Worm (Caenorhabditis elegans) whole organism, L1 larva: Measurements from ENCODE around the gene mul-1.

Experiments
- Y116A8C.19 ChIP-seq: sonication (generic microtip); optimal IDR thresholded peaks from 2 replicates; lab custom pipeline; 2016; ENCODE audit warnings: missing compliant biosample characterization, missing genetic modification characterization, borderline replicate concordance
- ama-1 ChIP-seq: fragments of 150-350 bp; optimal IDR thresholded peaks from 2 replicates; lab custom pipeline; 2014
- blmp-1 ChIP-seq: fragments of 150-350 bp; optimal IDR thresholded peaks from 2 replicates; lab custom pipeline; 2014; ENCODE audit warnings: missing biosample characterization, missing genetic modification characterization
- ceh-63 ChIP-seq: fragments of 200-800 bp; sonication (Bioruptor generic); optimal IDR thresholded peaks from 2 replicates; lab custom pipeline; 2018; ENCODE audit warnings: mild to moderate bottlenecking, missing genetic modification characterization, missing compliant biosample characterization
- ceh-8 ChIP-seq: fragments of 200-800 bp; sonication (Bioruptor generic); optimal IDR thresholded peaks from 2 replicates; lab custom pipeline; 2018; ENCODE audit warnings: mild to moderate bottlenecking, missing genetic modification characterization, moderate library complexity, missing compliant biosample characterization
- ceh-82 ChIP-seq, 3 experiments: fragments of 150-350 bp in 1 of 3; sonication (generic microtip) in 2 of 3; optimal IDR thresholded peaks; 2 replicates each; lab custom pipeline; 2014 to 2017; ENCODE audit warnings: missing biosample characterization in 3 of 3, missing genetic modification characterization in 3 of 3
- ceh-88 ChIP-seq: fragments of 200-800 bp; sonication (Bioruptor generic); IDR thresholded peaks from 2 replicates; pipeline ENCODE4 v1.3.6; 2022; ENCODE audit warnings: missing genetic modification characterization, missing compliant biosample characterization
- efl-1 ChIP-seq, 4 experiments: fragments of 150-350 bp; optimal IDR thresholded peaks in 3 of 4; peaks in 1 of 4; 1 replicate in 1 of 4; 2 replicates in 3 of 4; lab custom pipeline; 2014; ENCODE audit warnings: missing biosample characterization in 2 of 4, missing genetic modification characterization in 2 of 4, missing genetic modification reagents in 2 of 4
- efl-3 ChIP-seq: fragments of 200-800 bp; sonication (Bioruptor generic); optimal IDR thresholded peaks from 2 replicates; lab custom pipeline; 2018; ENCODE audit warnings: mild to moderate bottlenecking, missing genetic modification characterization, missing compliant biosample characterization
- egl-13 ChIP-seq: sonication (generic microtip); optimal IDR thresholded peaks from 2 replicates; lab custom pipeline; 2016; ENCODE audit warnings: missing genotype, missing genetic modification reagents, missing genetic modification characterization, missing compliant biosample characterization
- egl-27 ChIP-seq, 2 experiments: fragments of 150-350 bp in 1 of 2; sonication (generic microtip); optimal IDR thresholded peaks; 3 replicates each; lab custom pipeline; 2017 to 2018; ENCODE audit warnings: missing biosample characterization in 2 of 2, missing genetic modification characterization in 2 of 2, missing genetic modification reagents in 2 of 2
- elt-3 ChIP-seq, 6 experiments: fragments of 150-350 bp in 1 of 6; sonication (generic microtip); optimal IDR thresholded peaks; 2 replicates each; lab custom pipeline; 2017 to 2018; ENCODE audit warnings: missing biosample characterization in 6 of 6, missing genetic modification characterization in 6 of 6, inconsistent platforms in 1 of 6
- ets-5 ChIP-seq: fragments of 200-800 bp; sonication (Bioruptor generic); IDR thresholded peaks from 2 replicates; pipeline ENCODE4 v1.3.6; 2022; ENCODE audit warnings: missing genetic modification characterization, missing compliant biosample characterization
- fkh-10 ChIP-seq: sonication (generic microtip); optimal IDR thresholded peaks from 2 replicates; lab custom pipeline; 2017; ENCODE audit warnings: missing biosample characterization, missing genetic modification reagents, missing genetic modification characterization
- fkh-8 ChIP-seq: sonication (generic microtip); optimal IDR thresholded peaks from 2 replicates; lab custom pipeline; 2016; ENCODE audit warnings: mild to moderate bottlenecking, missing genetic modification characterization, missing compliant biosample characterization
- fos-1 ChIP-seq: fragments of 150-350 bp; optimal IDR thresholded peaks from 2 replicates; lab custom pipeline; 2014; ENCODE audit warnings: missing biosample characterization, missing genetic modification characterization
- grh-1 ChIP-seq: fragments of 200-800 bp; sonication (Bioruptor generic); IDR thresholded peaks from 2 replicates; pipeline ENCODE4 v1.3.6; 2022; ENCODE audit warnings: missing genetic modification reagents, missing genetic modification characterization, missing compliant biosample characterization
- hlh-4 ChIP-seq: sonication (generic microtip); optimal IDR thresholded peaks from 2 replicates; lab custom pipeline; 2016; ENCODE audit warnings: mild to moderate bottlenecking, missing genetic modification characterization, missing compliant biosample characterization
- isw-1 ChIP-seq: fragments of 200-800 bp; sonication (Bioruptor generic); IDR thresholded peaks from 2 replicates; pipeline ENCODE4 v1.3.6; 2022; ENCODE audit warnings: missing genetic modification characterization, missing compliant biosample characterization
- lin-13 ChIP-seq: fragments of 150-350 bp; optimal IDR thresholded peaks from 2 replicates; lab custom pipeline; 2014; ENCODE audit warnings: missing biosample characterization, missing genetic modification reagents, missing genetic modification characterization
- lin-14 ChIP-seq: fragments of 200-800 bp; sonication (Bioruptor generic); optimal IDR thresholded peaks from 2 replicates; lab custom pipeline; 2018; ENCODE audit warnings: mild to moderate bottlenecking, missing genetic modification characterization, moderate library complexity, missing compliant biosample characterization
- lin-15B ChIP-seq: fragments of 150-350 bp; sonication (generic microtip); optimal IDR thresholded peaks from 3 replicates; lab custom pipeline; 2014; ENCODE audit warnings: missing biosample characterization, missing genetic modification characterization
- lin-35 ChIP-seq, 2 experiments: fragments of 150-350 bp; optimal IDR thresholded peaks; 2 replicates each; lab custom pipeline; 2014; ENCODE audit warnings: missing biosample characterization in 2 of 2, missing genetic modification characterization in 2 of 2, missing genetic modification reagents in 2 of 2
- lin-39 ChIP-seq: fragments of 150-350 bp; optimal IDR thresholded peaks from 2 replicates; lab custom pipeline; 2014; ENCODE audit warnings: missing biosample characterization, missing genetic modification reagents, missing genetic modification characterization
- lir-3 ChIP-seq: sonication (generic microtip); optimal IDR thresholded peaks from 2 replicates; lab custom pipeline; 2016; ENCODE audit warnings: mild to moderate bottlenecking, missing genetic modification characterization, moderate library complexity, missing compliant biosample characterization; ENCODE audit not compliant: poor library complexity
- lsy-2 ChIP-seq, 2 experiments: fragments of 150-350 bp; optimal IDR thresholded peaks; 2 replicates each; lab custom pipeline; 2014; ENCODE audit warnings: missing biosample characterization in 2 of 2, missing genetic modification characterization in 2 of 2
- mdl-1 ChIP-seq, 2 experiments: fragments of 150-350 bp; optimal IDR thresholded peaks; 2 replicates each; lab custom pipeline; 2014 to 2017; ENCODE audit warnings: missing biosample characterization in 2 of 2, missing genetic modification characterization in 2 of 2, inconsistent platforms in 1 of 2
- mep-1 ChIP-seq: fragments of 150-350 bp; optimal IDR thresholded peaks from 2 replicates; lab custom pipeline; 2014; ENCODE audit warnings: missing biosample characterization, missing genetic modification characterization
- nhr-11 ChIP-seq: fragments of 150-350 bp; optimal IDR thresholded peaks from 2 replicates; lab custom pipeline; 2014; ENCODE audit warnings: missing biosample characterization, missing genetic modification characterization
- nhr-12 ChIP-seq: sonication (generic microtip); optimal IDR thresholded peaks from 2 replicates; lab custom pipeline; 2017; ENCODE audit warnings: missing biosample characterization, missing genetic modification characterization
- nhr-19 ChIP-seq: fragments of 200-800 bp; sonication (Bioruptor generic); conservative IDR thresholded peaks from 2 replicates; pipeline ENCODE4 v1.3.6; 2022; ENCODE audit warnings: missing genetic modification characterization, missing compliant biosample characterization
- nhr-237 ChIP-seq: fragments of 150-350 bp; optimal IDR thresholded peaks from 2 replicates; lab custom pipeline; 2014; ENCODE audit warnings: missing biosample characterization, missing genetic modification characterization
- nhr-47 ChIP-seq: sonication (generic microtip); optimal IDR thresholded peaks from 2 replicates; lab custom pipeline; 2016; ENCODE audit warnings: mild to moderate bottlenecking, missing genetic modification characterization, moderate library complexity, missing compliant biosample characterization
- nhr-71 ChIP-seq: sonication (generic microtip); optimal IDR thresholded peaks from 2 replicates; lab custom pipeline; 2016; ENCODE audit warnings: mild to moderate bottlenecking, missing genetic modification characterization, moderate library complexity, missing compliant biosample characterization
- nhr-76 ChIP-seq: sonication (generic microtip); optimal IDR thresholded peaks from 2 replicates; lab custom pipeline; 2017; ENCODE audit warnings: missing biosample characterization, missing genetic modification characterization
- nhr-85 ChIP-seq: sonication (generic microtip); peaks from one replicate; lab custom pipeline; 2016; ENCODE audit warnings: missing genetic modification characterization, inconsistent platforms, missing compliant biosample characterization
- nhr-90 ChIP-seq: sonication (generic microtip); optimal IDR thresholded peaks from 2 replicates; lab custom pipeline; 2016; ENCODE audit warnings: mild to moderate bottlenecking, missing genetic modification characterization, missing compliant biosample characterization; ENCODE audit not compliant: poor library complexity
- pag-3 ChIP-seq: sonication (generic microtip); optimal IDR thresholded peaks from 2 replicates; lab custom pipeline; 2017; ENCODE audit warnings: missing genetic modification characterization, mild to moderate bottlenecking, missing compliant biosample characterization, antibody characterized with exemption, borderline replicate concordance; ENCODE audit not compliant: insufficient read depth
- pax-3 ChIP-seq: fragments of 200-800 bp; sonication (Bioruptor generic); optimal IDR thresholded peaks from 2 replicates; lab custom pipeline; 2018; ENCODE audit warnings: mild to moderate bottlenecking, missing genetic modification characterization, moderate library complexity, missing compliant biosample characterization
- snpc-4 ChIP-seq: fragments of 150-350 bp; optimal IDR thresholded peaks from 2 replicates; lab custom pipeline; 2014; ENCODE audit warnings: missing biosample characterization, missing genetic modification characterization
- snu-23 ChIP-seq: sonication (generic microtip); optimal IDR thresholded peaks from 2 replicates; lab custom pipeline; 2016; ENCODE audit warnings: missing genetic modification characterization, missing compliant biosample characterization
- sptf-1 ChIP-seq: fragments of 150-350 bp; optimal IDR thresholded peaks from 2 replicates; lab custom pipeline; 2014; ENCODE audit warnings: missing biosample characterization, missing genetic modification characterization
- sup-37 ChIP-seq: fragments of 200-800 bp; sonication (Bioruptor generic); optimal IDR thresholded peaks from 2 replicates; lab custom pipeline; 2018; ENCODE audit warnings: mild to moderate bottlenecking, missing genetic modification characterization, missing compliant biosample characterization
- swsn-7 ChIP-seq: sonication (generic microtip); optimal IDR thresholded peaks from 2 replicates; lab custom pipeline; 2016; ENCODE audit warnings: missing genetic modification characterization, missing compliant biosample characterization
- tbx-2 ChIP-seq: sonication (generic microtip); optimal IDR thresholded peaks from 2 replicates; lab custom pipeline; 2016; ENCODE audit warnings: missing genetic modification characterization, missing compliant biosample characterization
- unc-130 ChIP-seq: fragments of 150-350 bp; optimal IDR thresholded peaks from 2 replicates; lab custom pipeline; 2017; ENCODE audit warnings: missing biosample characterization, missing genetic modification characterization, inconsistent platforms
- unc-30 ChIP-seq: sonication (generic microtip); optimal IDR thresholded peaks from 2 replicates; lab custom pipeline; 2017; ENCODE audit warnings: missing biosample characterization, missing genetic modification characterization
- unc-98 ChIP-seq: fragments of 200-800 bp; sonication (Bioruptor generic); IDR thresholded peaks from 2 replicates; pipeline ENCODE4 v1.3.6; 2022; ENCODE audit warnings: missing genetic modification characterization, missing compliant biosample characterization
- xbp-1 ChIP-seq: sonication (generic microtip); optimal IDR thresholded peaks from 2 replicates; lab custom pipeline; 2016; ENCODE audit warnings: missing genetic modification characterization, missing compliant biosample characterization
- zag-1 ChIP-seq: fragments of 150-350 bp; optimal IDR thresholded peaks from 2 replicates; lab custom pipeline; 2014; ENCODE audit warnings: missing biosample characterization, missing genetic modification characterization
- zip-4 ChIP-seq: fragments of 200-800 bp; sonication (Bioruptor generic); optimal IDR thresholded peaks from 2 replicates; lab custom pipeline; 2018; ENCODE audit warnings: mild to moderate bottlenecking, missing genetic modification characterization, moderate library complexity, missing compliant biosample characterization
- ztf-11 ChIP-seq, 2 experiments: sonication (generic microtip); optimal IDR thresholded peaks; 2 replicates each; lab custom pipeline; 2016 to 2017; ENCODE audit warnings: missing genetic modification characterization in 2 of 2, missing biosample characterization in 1 of 2, missing compliant biosample characterization in 1 of 2

Gene mul-1

DNA sequence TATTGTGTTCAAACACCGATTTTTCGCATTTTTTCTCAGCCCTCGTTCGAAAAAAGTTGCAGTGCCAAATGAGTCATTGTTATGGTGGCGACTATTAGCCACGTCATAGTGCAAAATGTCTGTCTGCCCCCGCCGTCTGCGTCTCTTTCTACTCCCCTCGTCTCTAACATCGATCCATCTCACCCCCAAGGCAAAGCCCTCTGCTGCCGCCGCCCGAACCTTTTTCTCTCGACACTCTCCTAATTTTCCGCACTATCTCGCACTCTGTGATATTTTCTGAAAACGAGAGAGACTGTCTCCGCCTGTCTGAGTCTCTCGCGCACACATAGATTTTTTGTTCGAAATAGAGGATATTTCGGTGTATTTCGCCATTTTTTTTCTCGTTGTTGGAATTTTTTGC is 29.9 kb downstream of the mul-1 start (continued):
- TF ChIP-seq sup-37 (no peak), fos-1 (tag; lab: Kevin White, UChicago) (peak; percentile 71), elt-3 (tag; optimal IDR thresholded peaks at IDR 0.05; lab: Kevin White, UChicago) (peak in 2 of 6 experiments; percentile 19 to 36), pax-3 (tag; lab: Kevin White, UChicago) (peak; percentile 53), blmp-1 (tag; lab: Kevin White, UChicago) (no peak), lsy-2 (tag; optimal IDR thresholded peaks at IDR 0.05; lab: Kevin White, UChicago) (peak; percentile 75 to 77), lin-13 (GFP tag; lab: Kevin White, UChicago) (peak; percentile 32), mdl-1 (tag; optimal IDR thresholded peaks at IDR 0.05; lab: Kevin White, UChicago) (peak in 1 of 2 experiments; percentile 45), unc-30 (no peak), zag-1 (tag; lab: Kevin White, UChicago) (no peak), sptf-1 (tag; lab: Kevin White, UChicago) (no peak), nhr-47 (peak; percentile 87), ets-5 (GFP tag; lab: Robert Waterston, UW) (no peak), nhr-12 (tag; lab: Kevin White, UChicago) (no peak), nhr-237 (tag; lab: Kevin White, UChicago) (peak; percentile 1), ztf-11 (tag; optimal IDR thresholded peaks at IDR 0.05; lab: Kevin White, UChicago) (peak in 1 of 2 experiments; percentile 45), hlh-4 (tag; lab: Kevin White, UChicago) (no peak), fkh-10 (GFP tag; lab: Kevin White, UChicago) (no peak), Y116A8C.19 (tag; lab: Kevin White, UChicago) (no peak), ceh-63 (GFP tag; lab: Kevin White, UChicago) (no peak), grh-1 (peak; percentile 60; the same call in 1 of the 2 replicates), snu-23 (GFP tag; lab: Kevin White, UChicago) (peak; percentile 91), tbx-2 (tag; lab: Kevin White, UChicago) (peak; percentile 80), mep-1 (tag; lab: Kevin White, UChicago) (peak; percentile 67), ama-1 (lab: Kevin White, UChicago) (no peak), ceh-88 (peak; percentile 64), lir-3 (tag; lab: Kevin White, UChicago) (no peak), lin-39 (tag; lab: Kevin White, UChicago) (peak; percentile 53), efl-3 (GFP tag; lab: Kevin White, UChicago) (no peak), egl-13 (peak; percentile 78), swsn-7 (tag; lab: Kevin White, UChicago) (peak; percentile 88), efl-1 (optimal IDR thresholded peaks at IDR 0.05; lab: Kevin White, UChicago) (peak; percentile 75 to 85), efl-1 (GFP tag; optimal IDR thresholded peaks at IDR 0.05 in 1 of 2; lab: Kevin White, UChicago) (peak; percentile 35 to 94), zip-4 (GFP tag; lab: Kevin White, UChicago) (no peak), unc-98 (no peak), ceh-8 (GFP tag; lab: Kevin White, UChicago) (no peak), nhr-76 (tag; lab: Kevin White, UChicago) (no peak), egl-27 (tag; optimal IDR thresholded peaks at IDR 0.05; lab: Kevin White, UChicago) (peak; percentile 4 to 58), nhr-11 (tag; lab: Kevin White, UChicago) (peak; percentile 40), nhr-85 (tag; lab: Kevin White, UChicago) (peak; percentile 90), nhr-90 (tag; lab: Kevin White, UChicago) (peak; percentile 68), nhr-19 (GFP tag; lab: Robert Waterston, UW) (peak; percentile 77), pag-3 (tag; lab: Kevin White, UChicago) (no peak), snpc-4 (tag; lab: Kevin White, UChicago) (peak; percentile 42), isw-1 (GFP tag; lab: Robert Waterston, UW) (peak; percentile 71), nhr-71 (tag; lab: Kevin White, UChicago) (peak; percentile 92), lin-14 (peak; percentile 96), xbp-1 (tag; lab: Kevin White, UChicago) (peak; percentile 81), lin-15B (tag; lab: Kevin White, UChicago) (no peak), lin-35 (GFP tag; optimal IDR thresholded peaks at IDR 0.05; lab: Kevin White, UChicago) (peak; percentile 60 to 62), unc-130 (tag; lab: Kevin White, UChicago) (no peak), ceh-82 (tag; optimal IDR thresholded peaks at IDR 0.05; lab: Kevin White, UChicago) (peak; percentile 39 to 69 (median 67)), fkh-8 (tag; lab: Kevin White, UChicago) (peak; percentile 74)
